Worm (Caenorhabditis elegans): Measurements from ENCODE around the gene Y38E10A.3.

Y38E10A.3 gene

DNA sequence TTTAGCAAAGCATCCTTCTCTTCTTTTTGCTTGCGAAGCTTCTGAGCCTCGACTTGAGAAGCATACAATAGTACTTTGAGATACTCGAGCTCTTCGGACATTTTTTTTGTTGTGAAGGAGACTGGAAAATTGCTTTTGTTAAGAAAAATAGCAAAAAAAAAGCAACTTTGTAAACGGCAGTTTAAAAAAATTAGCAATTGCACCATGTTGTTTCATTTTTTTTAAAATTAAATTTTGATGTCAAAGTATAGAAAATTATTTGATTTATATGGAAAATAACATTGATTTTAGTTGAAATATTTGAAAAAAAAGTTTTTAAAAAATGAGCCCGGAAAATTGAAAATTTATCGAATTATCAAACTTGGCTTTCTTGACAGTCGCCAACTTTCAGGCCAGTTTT is at the start of gene Y38E10A.3:
Y38E10A.3 (minus strand) TSS at position 101 of the 400 bp plus-strand sequence.
- no peak for TF ChIP-seq tab-1 (GFP tag; IDR thresholded peaks at IDR 0.05)
- no peak for TF ChIP-seq med-1 (GFP tag; optimal IDR thresholded peaks at IDR 0.05; ENCODE audit: insufficient read depth)
- no peak for TF ChIP-seq ref-1 (GFP tag; conservative IDR thresholded peaks at IDR 0.05)
- no peak for TF ChIP-seq ztf-29 (GFP tag; IDR thresholded peaks at IDR 0.05)
- TF ChIP-seq ztf-23 (GFP tag; IDR thresholded peaks at IDR 0.05), result no peak
- TF ChIP-seq cog-1 (tag; optimal IDR thresholded peaks at IDR 0.05), result no peak
- TF ChIP-seq T22C8.4 (GFP tag; IDR thresholded peaks at IDR 0.05), result no peak
- TF ChIP-seq klf-2 (GFP tag; conservative IDR thresholded peaks at IDR 0.05), result no peak
- TF ChIP-seq flt-1 (GFP tag; IDR thresholded peaks at IDR 0.05), result no peak

ce11 chrII:12622843-12623242 is 48.3 kb upstream of the Y38E10A.3 start:
- TF ChIP-seq ref-1 (GFP tag; conservative IDR thresholded peaks at IDR 0.05), result no peak
- TF ChIP-seq ztf-23 (GFP tag; IDR thresholded peaks at IDR 0.05), result no peak
- no peak for TF ChIP-seq T22C8.4 (GFP tag; IDR thresholded peaks at IDR 0.05)
- TF ChIP-seq med-1 (GFP tag; optimal IDR thresholded peaks at IDR 0.05; ENCODE audit: insufficient read depth), result no peak
- no peak for TF ChIP-seq ztf-29 (GFP tag; IDR thresholded peaks at IDR 0.05)
- TF ChIP-seq cog-1 (tag; optimal IDR thresholded peaks at IDR 0.05), result no peak

- no peak for TF ChIP-seq tab-1 (GFP tag; IDR thresholded peaks at IDR 0.05)
- TF ChIP-seq flt-1 (GFP tag; IDR thresholded peaks at IDR 0.05), result no peak
- TF ChIP-seq T22C8.4 (GFP tag; IDR thresholded peaks at IDR 0.05), result no peak
- TF ChIP-seq med-1 (GFP tag; optimal IDR thresholded peaks at IDR 0.05; ENCODE audit: insufficient read depth), result no peak
- no peak for TF ChIP-seq ztf-29 (GFP tag; IDR thresholded peaks at IDR 0.05)
- no peak for TF ChIP-seq klf-2 (GFP tag; conservative IDR thresholded peaks at IDR 0.05)
- no peak for TF ChIP-seq ztf-23 (GFP tag; IDR thresholded peaks at IDR 0.05)
- no peak for TF ChIP-seq ref-1 (GFP tag; conservative IDR thresholded peaks at IDR 0.05)
- TF ChIP-seq cog-1 (tag; optimal IDR thresholded peaks at IDR 0.05), result no peak
Observed at ce11 chrII:12621908-12622566, 47.5 kb upstream of the Y38E10A.3 start, which contains the start of gene nspe-8. Gene nspe-8 (minus strand): TSS chrII:12621958.

- TF ChIP-seq flt-1 (GFP tag; IDR thresholded peaks at IDR 0.05) (no peak), ztf-23 (GFP tag; IDR thresholded peaks at IDR 0.05) (no peak), ref-1 (GFP tag; conservative IDR thresholded peaks at IDR 0.05) (no peak), med-1 (GFP tag; optimal IDR thresholded peaks at IDR 0.05; ENCODE audit: insufficient read depth) (no peak), ztf-29 (GFP tag; IDR thresholded peaks at IDR 0.05) (no peak), klf-2 (GFP tag; conservative IDR thresholded peaks at IDR 0.05) (no peak), T22C8.4 (GFP tag; IDR thresholded peaks at IDR 0.05) (no peak), cog-1 (tag; optimal IDR thresholded peaks at IDR 0.05) (no peak), tab-1 (GFP tag; IDR thresholded peaks at IDR 0.05) (no peak)
Observed at ce11 chrII:12620764-12621163, 46.2 kb upstream of the Y38E10A.3 start, which contains the start of gene nspe-1. Gene nspe-1 (minus strand): TSS chrII:12620864.

- TF ChIP-seq klf-2 (GFP tag; conservative IDR thresholded peaks at IDR 0.05) (no peak), tab-1 (GFP tag; IDR thresholded peaks at IDR 0.05) (no peak), flt-1 (GFP tag; IDR thresholded peaks at IDR 0.05) (no peak), med-1 (GFP tag; optimal IDR thresholded peaks at IDR 0.05; ENCODE audit: insufficient read depth) (no peak), ref-1 (GFP tag; conservative IDR thresholded peaks at IDR 0.05) (no peak), cog-1 (tag; optimal IDR thresholded peaks at IDR 0.05) (no peak), T22C8.4 (GFP tag; IDR thresholded peaks at IDR 0.05) (no peak), ztf-23 (GFP tag; IDR thresholded peaks at IDR 0.05) (no peak), ztf-29 (GFP tag; IDR thresholded peaks at IDR 0.05) (no peak)
Observed at ce11 chrII:12619288-12619687, 44.7 kb upstream of the Y38E10A.3 start, which contains the start of gene nspe-2. Gene nspe-2 (minus strand): TSS chrII:12619388.

DNA sequence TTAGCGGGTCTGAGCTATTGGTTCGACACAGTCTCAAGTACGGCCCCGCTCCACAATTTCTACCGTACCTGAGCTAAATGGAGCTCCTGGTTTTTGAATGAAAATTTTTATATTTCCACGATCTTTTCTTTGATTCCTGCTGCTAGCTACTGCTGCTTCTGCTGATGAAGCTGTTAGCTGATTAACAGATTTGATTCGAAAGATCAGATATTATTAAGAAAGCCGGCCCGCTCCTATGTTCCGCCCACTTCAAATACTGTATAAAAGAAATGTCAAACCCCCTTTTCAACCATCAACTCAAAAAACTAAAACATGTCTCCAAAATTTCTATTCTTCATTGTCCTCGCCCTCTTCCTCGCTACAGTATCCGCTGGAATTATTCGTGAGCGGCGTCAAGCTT is 43.0 kb upstream of the Y38E10A.3 start, which contains the start of gene nspe-3:
nspe-3 (plus strand) TSS at position 301 of the 400 bp plus-strand sequence.
- TF ChIP-seq ref-1 (GFP tag; conservative IDR thresholded peaks at IDR 0.05) (no peak), med-1 (GFP tag; optimal IDR thresholded peaks at IDR 0.05; ENCODE audit: insufficient read depth) (no peak), ztf-23 (GFP tag; IDR thresholded peaks at IDR 0.05) (no peak), ztf-29 (GFP tag; IDR thresholded peaks at IDR 0.05) (no peak), tab-1 (GFP tag; IDR thresholded peaks at IDR 0.05) (no peak), klf-2 (GFP tag; conservative IDR thresholded peaks at IDR 0.05) (no peak), flt-1 (GFP tag; IDR thresholded peaks at IDR 0.05) (no peak), T22C8.4 (GFP tag; IDR thresholded peaks at IDR 0.05) (no peak), cog-1 (tag; optimal IDR thresholded peaks at IDR 0.05) (no peak)

ce11 chrII:12616081-12616480 is 41.5 kb upstream of the Y38E10A.3 start, which contains the start of gene nspe-6:
Gene nspe-6 (minus strand): TSS chrII:12616181.
- TF ChIP-seq tab-1 (GFP tag; IDR thresholded peaks at IDR 0.05) (no peak), ztf-23 (GFP tag; IDR thresholded peaks at IDR 0.05) (no peak), ztf-29 (GFP tag; IDR thresholded peaks at IDR 0.05) (no peak), T22C8.4 (GFP tag; IDR thresholded peaks at IDR 0.05) (no peak), cog-1 (tag; optimal IDR thresholded peaks at IDR 0.05) (no peak), flt-1 (GFP tag; IDR thresholded peaks at IDR 0.05) (no peak), med-1 (GFP tag; optimal IDR thresholded peaks at IDR 0.05; ENCODE audit: insufficient read depth) (no peak), klf-2 (GFP tag; conservative IDR thresholded peaks at IDR 0.05) (no peak), ref-1 (GFP tag; conservative IDR thresholded peaks at IDR 0.05) (no peak)

- TF ChIP-seq ref-1 (GFP tag; conservative IDR thresholded peaks at IDR 0.05), result no peak
- TF ChIP-seq ztf-23 (GFP tag; IDR thresholded peaks at IDR 0.05), result no peak
- TF ChIP-seq cog-1 (tag; optimal IDR thresholded peaks at IDR 0.05), result no peak
- no peak for TF ChIP-seq T22C8.4 (GFP tag; IDR thresholded peaks at IDR 0.05)
- TF ChIP-seq klf-2 (GFP tag; conservative IDR thresholded peaks at IDR 0.05), result no peak
- no peak for TF ChIP-seq ztf-29 (GFP tag; IDR thresholded peaks at IDR 0.05)
- no peak for TF ChIP-seq tab-1 (GFP tag; IDR thresholded peaks at IDR 0.05)
- no peak for TF ChIP-seq med-1 (GFP tag; optimal IDR thresholded peaks at IDR 0.05; ENCODE audit: insufficient read depth)
- no peak for TF ChIP-seq flt-1 (GFP tag; IDR thresholded peaks at IDR 0.05)
Observed at ce11 chrII:12615413-12615812, 40.8 kb upstream of the Y38E10A.3 start.

DNA sequence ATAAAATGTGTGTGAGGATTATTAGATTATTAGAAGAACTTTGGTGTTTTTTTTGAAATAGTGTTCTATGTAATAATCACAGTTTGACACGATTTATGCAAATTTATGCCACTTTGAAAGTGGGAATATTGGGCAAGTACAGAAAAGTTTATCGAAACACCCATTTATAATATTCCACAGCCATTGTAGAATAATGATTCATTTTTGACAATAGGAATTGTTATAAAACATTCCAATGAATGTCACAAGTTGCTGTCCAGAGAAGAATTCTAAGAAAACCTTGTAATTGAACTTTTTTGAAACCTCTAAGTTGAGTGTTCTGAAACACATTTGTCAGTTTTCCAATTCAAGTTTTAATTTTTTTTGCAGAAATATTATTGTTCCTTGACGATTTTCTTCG is 37.6 kb upstream of the Y38E10A.3 start, which contains the start of gene nspe-4:
nspe-4 (plus strand) TSS at position 301 of the 400 bp plus-strand sequence.
- TF ChIP-seq cog-1 (tag; optimal IDR thresholded peaks at IDR 0.05) (no peak), klf-2 (GFP tag; conservative IDR thresholded peaks at IDR 0.05) (no peak), ref-1 (GFP tag; conservative IDR thresholded peaks at IDR 0.05) (no peak), ztf-29 (GFP tag; IDR thresholded peaks at IDR 0.05) (no peak)
